Worm (Caenorhabditis elegans) whole organism, young adult: ENCODE measurements around the gene srp-7.

Experiments
- B0019.2 ChIP-seq: fragments of 200-800 bp; sonication (Bioruptor generic); conservative IDR thresholded peaks from 2 replicates; pipeline ENCODE4 v1.3.6; 2022; ENCODE audit warnings: missing genetic modification reagents, missing genetic modification characterization, missing compliant biosample characterization
- B0035.1 ChIP-seq: sonication (generic microtip); optimal IDR thresholded peaks from 2 replicates; lab custom pipeline; 2016; ENCODE audit warnings: missing genetic modification characterization, mild to moderate bottlenecking, missing compliant biosample characterization, missing genotype, missing genetic modification reagents
- B0336.3 ChIP-seq: fragments of 200-800 bp; sonication (Bioruptor generic); IDR thresholded peaks from 2 replicates; pipeline ENCODE4 v1.3.6; 2022; ENCODE audit warnings: missing genetic modification characterization, missing compliant biosample characterization
- F10E7.11 ChIP-seq: sonication (generic microtip); optimal IDR thresholded peaks from 2 replicates; lab custom pipeline; 2017; ENCODE audit warnings: mild to moderate bottlenecking, missing genetic modification characterization, moderate library complexity, missing compliant biosample characterization
- F23B12.7 ChIP-seq: sonication (generic microtip); optimal IDR thresholded peaks from 2 replicates; lab custom pipeline; 2017; ENCODE audit warnings: missing genetic modification characterization, mild to moderate bottlenecking, missing compliant biosample characterization, antibody characterized with exemption, moderate library complexity; ENCODE audit not compliant: insufficient read depth
- F49E8.2 ChIP-seq: sonication (generic microtip); optimal IDR thresholded peaks from 3 replicates; lab custom pipeline; 2017; ENCODE audit warnings: missing genetic modification characterization, mild to moderate bottlenecking, missing compliant biosample characterization, antibody characterized with exemption, moderate library complexity; ENCODE audit not compliant: insufficient read depth
- K11D2.4 ChIP-seq: fragments of 200-800 bp; sonication (Bioruptor generic); IDR thresholded peaks from 2 replicates; pipeline ENCODE4 v1.3.6; 2022; ENCODE audit warnings: missing genetic modification reagents, missing genetic modification characterization, missing compliant biosample characterization
- T07F8.4 ChIP-seq: sonication (generic microtip); optimal IDR thresholded peaks from 2 replicates; lab custom pipeline; 2016; ENCODE audit warnings: mild to moderate bottlenecking, missing genetic modification characterization, moderate library complexity, missing compliant biosample characterization
- Y56A3A.18 ChIP-seq: fragments of 200-800 bp; sonication (Bioruptor generic); IDR thresholded peaks from 2 replicates; pipeline ENCODE4 v1.3.6; 2022; ENCODE audit warnings: missing genetic modification reagents, missing genetic modification characterization, missing compliant biosample characterization
- Y79H2A.3 ChIP-seq: fragments of 200-800 bp; sonication (Bioruptor generic); conservative IDR thresholded peaks from 2 replicates; pipeline ENCODE4 v1.3.6; 2022; ENCODE audit warnings: missing genetic modification reagents, missing genetic modification characterization, missing compliant biosample characterization
- akir-1 ChIP-seq: fragments of 200-800 bp; sonication (Bioruptor generic); optimal IDR thresholded peaks from 2 replicates; lab custom pipeline; 2018; ENCODE audit warnings: mild to moderate bottlenecking, missing genetic modification characterization, moderate library complexity, missing compliant biosample characterization
- attf-6 ChIP-seq: fragments of 200-800 bp; sonication (Bioruptor generic); IDR thresholded peaks from 2 replicates; pipeline ENCODE4 v1.3.6; 2022; ENCODE audit warnings: missing genetic modification reagents, missing genetic modification characterization, missing compliant biosample characterization
- bed-1 ChIP-seq: fragments of 200-800 bp; sonication (Bioruptor generic); IDR thresholded peaks from 2 replicates; pipeline ENCODE4 v1.3.6; 2022; ENCODE audit warnings: missing genetic modification reagents, missing genetic modification characterization, missing compliant biosample characterization
- bed-2 ChIP-seq: fragments of 200-800 bp; sonication (Bioruptor generic); IDR thresholded peaks from 2 replicates; pipeline ENCODE4 v1.3.6; 2022; ENCODE audit warnings: missing genetic modification reagents, missing genetic modification characterization, missing compliant biosample characterization
- cebp-2 ChIP-seq: fragments of 200-800 bp; sonication (Bioruptor generic); IDR thresholded peaks from 2 replicates; pipeline ENCODE4 v1.3.6; 2022; ENCODE audit warnings: missing genetic modification characterization, missing compliant biosample characterization
- ceh-100 ChIP-seq: fragments of 200-800 bp; sonication (Bioruptor generic); IDR thresholded peaks from 2 replicates; pipeline ENCODE4 v1.3.6; 2022; ENCODE audit warnings: missing genetic modification reagents, missing genetic modification characterization, missing compliant biosample characterization
- ceh-27 ChIP-seq: fragments of 200-800 bp; sonication (Bioruptor generic); optimal IDR thresholded peaks from 2 replicates; lab custom pipeline; 2018; ENCODE audit warnings: mild to moderate bottlenecking, missing genetic modification characterization, moderate library complexity, missing compliant biosample characterization
- ceh-40 ChIP-seq: fragments of 200-800 bp; sonication (Bioruptor generic); IDR thresholded peaks from 2 replicates; pipeline ENCODE4 v1.3.6; 2022; ENCODE audit warnings: missing genetic modification characterization, missing compliant biosample characterization
- ceh-91 ChIP-seq: fragments of 200-800 bp; sonication (Bioruptor generic); IDR thresholded peaks from 2 replicates; pipeline ENCODE4 v1.3.6; 2022; ENCODE audit warnings: missing genetic modification reagents, missing genetic modification characterization, missing compliant biosample characterization
- chd-7 ChIP-seq: sonication (generic microtip); optimal IDR thresholded peaks from 2 replicates; lab custom pipeline; 2016; ENCODE audit warnings: mild to moderate bottlenecking, missing genetic modification characterization, moderate library complexity, missing compliant biosample characterization
- dox-1 ChIP-seq: fragments of 200-800 bp; sonication (Bioruptor generic); IDR thresholded peaks from 2 replicates; pipeline ENCODE4 v1.3.6; 2022; ENCODE audit warnings: missing genetic modification reagents, missing genetic modification characterization, missing compliant biosample characterization
- efl-1 ChIP-seq: fragments of 150-350 bp; optimal IDR thresholded peaks from 2 replicates; lab custom pipeline; 2014; ENCODE audit warnings: missing biosample characterization, missing genetic modification reagents, missing genetic modification characterization
- egl-18 ChIP-seq: fragments of 200-800 bp; sonication (Bioruptor generic); IDR thresholded peaks from 2 replicates; pipeline ENCODE4 v1.3.6; 2022; ENCODE audit warnings: missing genetic modification reagents, missing genetic modification characterization, missing compliant biosample characterization
- ekl-4 ChIP-seq: fragments of 200-800 bp; sonication (Bioruptor generic); IDR thresholded peaks from 2 replicates; pipeline ENCODE4 v1.3.6; 2022; ENCODE audit warnings: missing genetic modification reagents, missing genetic modification characterization, missing compliant biosample characterization
- gei-17 ChIP-seq: fragments of 200-800 bp; sonication (Bioruptor generic); optimal IDR thresholded peaks from 2 replicates; lab custom pipeline; 2018; ENCODE audit warnings: mild to moderate bottlenecking, missing genetic modification characterization, missing compliant biosample characterization
- him-1 ChIP-seq: sonication (generic microtip); optimal IDR thresholded peaks from 2 replicates; lab custom pipeline; 2016; ENCODE audit warnings: missing genotype, missing genetic modification reagents, missing genetic modification characterization, missing compliant biosample characterization
- hlh-26 ChIP-seq: fragments of 200-800 bp; sonication (Bioruptor generic); conservative IDR thresholded peaks from 2 replicates; pipeline ENCODE4 v1.3.6; 2022; ENCODE audit warnings: missing genetic modification reagents, missing genetic modification characterization, missing compliant biosample characterization
- hrde-1 ChIP-seq: sonication (generic microtip); optimal IDR thresholded peaks from 2 replicates; lab custom pipeline; 2016; ENCODE audit warnings: missing genetic modification characterization, mild to moderate bottlenecking, missing compliant biosample characterization, moderate library complexity, missing genotype, missing genetic modification reagents, borderline replicate concordance
- hsf-1 ChIP-seq: fragments of 200-800 bp; sonication (Bioruptor generic); IDR thresholded peaks from 2 replicates; pipeline ENCODE4 v1.3.6; 2022; ENCODE audit warnings: missing genetic modification reagents, missing genetic modification characterization, missing compliant biosample characterization
- let-526 ChIP-seq: fragments of 200-800 bp; sonication (Bioruptor generic); IDR thresholded peaks from 2 replicates; pipeline ENCODE4 v1.3.6; 2022; ENCODE audit warnings: missing genetic modification reagents, missing genetic modification characterization, missing compliant biosample characterization
- lin-35 ChIP-seq, 3 experiments: fragments of 150-350 bp in 2 of 3; sonication (generic microtip) in 1 of 3; optimal IDR thresholded peaks; 2 replicates each; lab custom pipeline; 2014 to 2018; ENCODE audit warnings: missing biosample characterization in 3 of 3, missing genetic modification characterization in 3 of 3, missing genetic modification reagents in 3 of 3
- lin-40 ChIP-seq: sonication (generic microtip); optimal IDR thresholded peaks from 2 replicates; lab custom pipeline; 2016; ENCODE audit warnings: missing genetic modification characterization, mild to moderate bottlenecking, missing compliant biosample characterization, missing genotype, missing genetic modification reagents
- mxl-1 ChIP-seq: sonication (generic microtip); optimal IDR thresholded peaks from 2 replicates; lab custom pipeline; 2016; ENCODE audit warnings: missing genetic modification characterization, missing compliant biosample characterization
- nfya-1 ChIP-seq: sonication (generic microtip); optimal IDR thresholded peaks from 2 replicates; lab custom pipeline; 2017; ENCODE audit warnings: antibody characterized with exemption, missing compliant biosample characterization, missing genetic modification characterization, borderline replicate concordance; ENCODE audit not compliant: insufficient read depth
- nhr-179 ChIP-seq: sonication (generic microtip); optimal IDR thresholded peaks from 2 replicates; lab custom pipeline; 2016; ENCODE audit warnings: mild to moderate bottlenecking, missing genetic modification characterization, missing compliant biosample characterization
- nhr-27 ChIP-seq: fragments of 200-800 bp; sonication (Bioruptor generic); optimal IDR thresholded peaks from 2 replicates; lab custom pipeline; 2018; ENCODE audit warnings: mild to moderate bottlenecking, missing genetic modification characterization, moderate library complexity, missing compliant biosample characterization
- pbrm-1 ChIP-seq: fragments of 200-800 bp; sonication (Bioruptor generic); IDR thresholded peaks from 2 replicates; pipeline ENCODE4 v1.3.6; 2022; ENCODE audit warnings: missing genetic modification reagents, missing genetic modification characterization, missing compliant biosample characterization
- pha-4 ChIP-seq: fragments of 150-350 bp; sonication (generic microtip); optimal IDR thresholded peaks from 2 replicates; lab custom pipeline; 2014; ENCODE audit warnings: missing biosample characterization, missing genetic modification reagents, missing genetic modification characterization
- rcor-1 ChIP-seq: fragments of 200-800 bp; sonication (Bioruptor generic); IDR thresholded peaks from 2 replicates; pipeline ENCODE4 v1.3.6; 2022; ENCODE audit warnings: missing genetic modification reagents, missing genetic modification characterization, missing compliant biosample characterization
- rec-8 ChIP-seq, 2 experiments: sonication (generic microtip); optimal IDR thresholded peaks; 2 replicates each; lab custom pipeline; 2016; ENCODE audit warnings: mild to moderate bottlenecking in 2 of 2, missing genetic modification characterization in 2 of 2, missing genetic modification reagents in 2 of 2, missing genotype in 2 of 2, missing biosample characterization in 1 of 2, missing compliant biosample characterization in 1 of 2, moderate library complexity in 1 of 2
- repo-1 ChIP-seq: sonication (generic microtip); optimal IDR thresholded peaks from 2 replicates; lab custom pipeline; 2017; ENCODE audit warnings: mild to moderate bottlenecking, missing genetic modification characterization, missing compliant biosample characterization
- rpc-1 ChIP-seq, 2 experiments: fragments of 150-350 bp in 1 of 2; sonication (generic microtip) in 1 of 2; optimal IDR thresholded peaks; 2 replicates each; lab custom pipeline; 2014 to 2018; ENCODE audit warnings: missing biosample characterization in 1 of 2, missing genetic modification characterization in 1 of 2, missing genetic modification reagents in 1 of 2, missing genotype in 1 of 2
- sea-2 ChIP-seq: fragments of 200-800 bp; sonication (Bioruptor generic); IDR thresholded peaks from 2 replicates; pipeline ENCODE4 v1.3.6; 2022; ENCODE audit warnings: missing genetic modification characterization, missing compliant biosample characterization
- sptf-2 ChIP-seq: fragments of 200-800 bp; sonication (Bioruptor generic); optimal IDR thresholded peaks from 2 replicates; lab custom pipeline; 2018; ENCODE audit warnings: mild to moderate bottlenecking, missing genetic modification characterization, missing compliant biosample characterization
- zfh-2 ChIP-seq: fragments of 200-800 bp; sonication (Bioruptor generic); conservative IDR thresholded peaks from 2 replicates; pipeline ENCODE4 v1.3.6; 2022; ENCODE audit warnings: missing genetic modification reagents, missing genetic modification characterization, missing compliant biosample characterization
- ztf-18 ChIP-seq: sonication (generic microtip); optimal IDR thresholded peaks from 2 replicates; lab custom pipeline; 2016; ENCODE audit warnings: missing genotype, mild to moderate bottlenecking, missing genetic modification characterization, missing compliant biosample characterization
- ztf-28 ChIP-seq: fragments of 200-800 bp; sonication (Bioruptor generic); IDR thresholded peaks from 2 replicates; pipeline ENCODE4 v1.3.6; 2022; ENCODE audit warnings: missing genetic modification reagents, missing genetic modification characterization, missing compliant biosample characterization

Gene srp-7

DNA sequence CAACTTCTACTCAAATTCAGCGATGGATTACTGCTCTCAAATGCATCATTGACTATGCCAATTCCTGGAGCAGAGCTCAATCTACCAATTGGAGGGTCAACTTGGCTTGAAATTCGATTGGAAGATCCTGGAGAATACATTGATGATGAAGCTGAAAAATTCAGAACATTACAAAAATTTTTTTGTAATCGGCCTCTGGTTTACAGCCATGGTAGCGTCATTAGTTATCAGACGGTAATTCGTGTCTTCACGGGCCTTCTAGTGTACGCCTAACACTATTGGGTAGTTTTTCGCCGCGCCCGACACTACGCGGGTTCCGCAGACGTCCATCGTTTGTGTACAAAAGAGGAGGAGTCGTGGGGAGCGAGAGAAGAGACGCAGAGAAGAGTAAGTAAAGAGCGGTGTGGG, 49.8 kb downstream of the srp-7 start (continued):
- TF ChIP-seq bed-2 (GFP tag; lab: Robert Waterston, UW) (peak; percentile 41; the same call in 1 of the 2 replicates), efl-1 (peak; percentile 35), ceh-40 (no peak), B0019.2 (GFP tag; lab: Robert Waterston, UW) (peak; percentile 69), hsf-1 (peak; percentile 92), nhr-27 (tag; lab: Kevin White, UChicago) (peak; percentile 23), ceh-91 (GFP tag; lab: Robert Waterston, UW) (peak; percentile 65), rcor-1 (GFP tag; lab: Robert Waterston, UW) (peak; percentile 95), hrde-1 (tag; lab: Kevin White, UChicago) (peak; percentile 90), ekl-4 (GFP tag; lab: Robert Waterston, UW) (peak; percentile 94), lin-40 (tag; lab: Kevin White, UChicago) (peak; percentile 84), pha-4 (no peak), mxl-1 (tag; lab: Kevin White, UChicago) (peak; percentile 31), sptf-2 (GFP tag; lab: Kevin White, UChicago) (peak; percentile 17), nhr-179 (tag; lab: Kevin White, UChicago) (no peak), akir-1 (GFP tag; lab: Kevin White, UChicago) (peak; percentile 49), egl-18 (GFP tag; lab: Robert Waterston, UW) (no peak), F23B12.7 (tag; lab: Kevin White, UChicago) (peak; percentile 74), F49E8.2 (peak; percentile 96), T07F8.4 (tag; lab: Kevin White, UChicago) (peak; percentile 20), B0336.3 (peak; percentile 96), hlh-26 (GFP tag; lab: Robert Waterston, UW) (no peak), Y79H2A.3 (0 out of 2 replicates have a peak, but pooled peaks have one; percentile 65), zfh-2 (GFP tag; lab: Robert Waterston, UW) (peak; percentile 75), K11D2.4 (peak; percentile 37; the same call in 1 of the 2 replicates), bed-1 (GFP tag; lab: Robert Waterston, UW) (no peak), ceh-100 (GFP tag; lab: Robert Waterston, UW) (peak; percentile 92), repo-1 (tag; lab: Kevin White, UChicago) (peak; percentile 87), attf-6 (GFP tag; lab: Robert Waterston, UW) (peak; percentile 94), ztf-18 (tag; lab: Kevin White, UChicago) (peak; percentile 72), nfya-1 (tag; lab: Kevin White, UChicago) (no peak), Y56A3A.18 (GFP tag; lab: Robert Waterston, UW) (peak; percentile 94), him-1 (peak; percentile 99), chd-7 (peak; percentile 74), sea-2 (GFP tag; lab: Robert Waterston, UW) (no peak), rec-8 (tag; optimal IDR thresholded peaks at IDR 0.05; lab: Kevin White, UChicago) (peak in 1 of 2 experiments; percentile 83), cebp-2 (GFP tag; lab: Robert Waterston, UW) (0 out of 2 replicates have a peak, but pooled peaks have one; percentile 9), lin-35 (GFP tag; optimal IDR thresholded peaks at IDR 0.05; lab: Kevin White, UChicago) (peak in 2 of 3 experiments; percentile 31 to 75), ceh-27 (GFP tag; lab: Kevin White, UChicago) (peak; percentile 66), B0035.1 (tag; lab: Kevin White, UChicago) (no peak), pbrm-1 (peak; percentile 100), ztf-28 (peak; percentile 91), rpc-1 (optimal IDR thresholded peaks at IDR 0.05; lab: Kevin White, UChicago) (peak; percentile 14), rpc-1 (tag; optimal IDR thresholded peaks at IDR 0.05; lab: Kevin White, UChicago) (peak; percentile 23), gei-17 (GFP tag; lab: Kevin White, UChicago) (peak; percentile 55), let-526 (no peak), F10E7.11 (tag; lab: Kevin White, UChicago) (peak; percentile 8), dox-1 (peak; percentile 96)
